Worm (Caenorhabditis elegans) whole organism, early embryonic: Measurements from ENCODE around the gene ndua-12.

Experiments used
- F13C5.2 ChIP-seq: sonication (generic microtip); optimal IDR thresholded peaks from 2 replicates; lab custom pipeline; 2017; ENCODE audit warnings: mild to moderate bottlenecking, missing genetic modification characterization, inconsistent platforms, missing compliant biosample characterization
- aly-1 ChIP-seq: sonication (generic microtip); optimal IDR thresholded peaks from 2 replicates; lab custom pipeline; 2016; ENCODE audit warnings: missing genetic modification characterization, missing compliant biosample characterization
- ama-1 ChIP-seq: fragments of 150-350 bp; optimal IDR thresholded peaks from 2 replicates; lab custom pipeline; 2014

- no peak for TF ChIP-seq ama-1 (lab: Kevin White, UChicago)
- TF ChIP-seq aly-1 (tag; lab: Kevin White, UChicago): no peak
- no peak for TF ChIP-seq F13C5.2 (tag; lab: Kevin White, UChicago)
Measured at ce11 chrIV:2680281-2680680, 39.4 kb downstream of the ndua-12 start.
